Worm (Caenorhabditis elegans): ENCODE data around the gene zmp-6.

DNA sequence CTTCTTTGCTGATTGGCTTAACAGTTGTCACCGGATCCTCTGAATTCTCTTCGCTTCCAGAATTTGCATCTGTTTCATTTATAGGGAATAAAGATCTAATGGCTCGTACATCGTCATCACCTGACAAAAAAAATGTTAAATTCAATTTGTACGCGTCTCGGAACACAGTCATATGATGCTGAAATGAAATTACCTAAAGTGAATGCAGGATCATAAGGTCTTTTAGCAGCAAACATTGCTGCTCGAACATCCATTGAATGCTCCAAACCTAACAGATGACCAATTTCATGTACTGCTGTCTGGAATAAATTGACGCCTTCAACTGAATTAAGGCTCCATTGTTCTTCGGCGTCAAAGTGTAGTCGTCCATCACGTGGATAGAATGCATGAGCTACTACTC lies 1.3 kb downstream of the zmp-6 start:
- TF ChIP-seq snpc-4 (tag; optimal IDR thresholded peaks at IDR 0.05) (no peak), egl-27 (tag; optimal IDR thresholded peaks at IDR 0.05) (no peak)
